Worm (Caenorhabditis elegans) whole organism, L1 larva: ENCODE data around the gene sre-8.

Experiments
- aly-2 ChIP-seq: fragments of 150-350 bp; optimal IDR thresholded peaks from 2 replicates; lab custom pipeline; 2014; ENCODE audit warnings: missing biosample characterization, missing genetic modification characterization
- efl-1 ChIP-seq, 4 experiments: fragments of 150-350 bp; optimal IDR thresholded peaks in 3 of 4; peaks in 1 of 4; 1 replicate in 1 of 4; 2 replicates in 3 of 4; lab custom pipeline; 2014; ENCODE audit warnings: missing biosample characterization in 2 of 4, missing genetic modification characterization in 2 of 4, missing genetic modification reagents in 2 of 4
- egl-27 ChIP-seq, 2 experiments: fragments of 150-350 bp in 1 of 2; sonication (generic microtip); optimal IDR thresholded peaks; 3 replicates each; lab custom pipeline; 2017 to 2018; ENCODE audit warnings: missing biosample characterization in 2 of 2, missing genetic modification characterization in 2 of 2, missing genetic modification reagents in 2 of 2
- jun-1 ChIP-seq: fragments of 150-350 bp; optimal IDR thresholded peaks from 2 replicates; lab custom pipeline; 2014; ENCODE audit warnings: missing biosample characterization, missing genetic modification reagents, missing genetic modification characterization
- lin-39 ChIP-seq: fragments of 150-350 bp; optimal IDR thresholded peaks from 2 replicates; lab custom pipeline; 2014; ENCODE audit warnings: missing biosample characterization, missing genetic modification reagents, missing genetic modification characterization
- mep-1 ChIP-seq: fragments of 150-350 bp; optimal IDR thresholded peaks from 2 replicates; lab custom pipeline; 2014; ENCODE audit warnings: missing biosample characterization, missing genetic modification characterization
- nhr-20 ChIP-seq: sonication (generic microtip); optimal IDR thresholded peaks from 2 replicates; lab custom pipeline; 2016; ENCODE audit warnings: mild to moderate bottlenecking, missing genetic modification characterization, missing compliant biosample characterization
- nhr-237 ChIP-seq: fragments of 150-350 bp; optimal IDR thresholded peaks from 2 replicates; lab custom pipeline; 2014; ENCODE audit warnings: missing biosample characterization, missing genetic modification characterization
- rnt-1 ChIP-seq: sonication (generic microtip); optimal IDR thresholded peaks from 2 replicates; lab custom pipeline; 2016; ENCODE audit warnings: mild to moderate bottlenecking, missing genetic modification characterization, moderate library complexity, missing compliant biosample characterization
- snpc-4 ChIP-seq: fragments of 150-350 bp; optimal IDR thresholded peaks from 2 replicates; lab custom pipeline; 2014; ENCODE audit warnings: missing biosample characterization, missing genetic modification characterization
- unc-62 ChIP-seq: fragments of 150-350 bp; optimal IDR thresholded peaks from 2 replicates; lab custom pipeline; 2014; ENCODE audit warnings: missing biosample characterization, missing genetic modification reagents, missing genetic modification characterization

DNA sequence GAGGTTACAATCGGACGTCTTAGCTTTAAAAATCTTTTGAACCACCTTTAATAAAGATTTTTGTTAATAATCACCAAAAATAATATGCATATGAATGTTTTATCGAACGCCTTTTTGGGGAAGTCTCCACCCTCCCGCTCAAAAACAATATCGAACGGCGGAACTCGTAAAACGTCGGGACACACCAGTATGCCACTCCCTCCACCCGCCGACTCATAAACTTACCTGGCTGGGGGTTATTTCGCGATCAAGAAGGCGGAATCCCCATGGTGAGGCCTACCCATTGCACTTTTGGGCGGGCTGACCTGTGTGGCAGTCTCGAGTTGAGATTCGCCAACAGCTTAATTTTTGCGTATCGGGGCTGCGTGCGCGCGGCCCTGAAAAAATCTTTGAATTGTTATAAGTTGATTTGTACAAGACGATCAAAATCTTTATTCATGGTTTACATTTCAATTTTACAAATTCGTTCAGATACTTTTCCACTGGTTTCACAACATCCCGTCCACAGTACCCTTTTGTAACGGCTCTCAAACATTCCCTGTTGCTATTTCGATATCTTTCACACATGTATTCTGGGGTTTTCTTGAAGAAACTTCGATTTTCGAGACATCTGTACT, 10.5 kb downstream of the sre-8 start:
- no peak for TF ChIP-seq lin-39 (tag; lab: Kevin White, UChicago)
- TF ChIP-seq nhr-20: no peak
- TF ChIP-seq jun-1: no peak
- no peak for TF ChIP-seq unc-62 (GFP tag; lab: Kevin White, UChicago)
- no peak for TF ChIP-seq mep-1 (tag; lab: Kevin White, UChicago)
- no peak for TF ChIP-seq efl-1 (optimal IDR thresholded peaks at IDR 0.05; lab: Kevin White, UChicago)
- TF ChIP-seq efl-1 (GFP tag; optimal IDR thresholded peaks at IDR 0.05 in 1 of 2; lab: Kevin White, UChicago): no peak
- no peak for TF ChIP-seq egl-27 (tag; optimal IDR thresholded peaks at IDR 0.05; lab: Kevin White, UChicago)
- TF ChIP-seq nhr-237 (tag; lab: Kevin White, UChicago): no peak
- TF ChIP-seq aly-2 (tag; lab: Kevin White, UChicago): no peak
- no peak for TF ChIP-seq snpc-4 (tag; lab: Kevin White, UChicago)
- no peak for TF ChIP-seq rnt-1 (tag; lab: Kevin White, UChicago)
